Worm (Caenorhabditis elegans) whole organism, mixed stage, embryonic: ENCODE measurements around the gene gtf-2H2C.

Experiments
- mls-2 ChIP-seq: sonication (generic microtip); optimal IDR thresholded peaks from 2 replicates; lab custom pipeline; 2016; ENCODE audit warnings: mild to moderate bottlenecking, missing genetic modification characterization, moderate library complexity, missing compliant biosample characterization
- unc-62 ChIP-seq: fragments of 150-350 bp; optimal IDR thresholded peaks from 2 replicates; lab custom pipeline; 2014; ENCODE audit warnings: missing biosample characterization, missing genetic modification reagents, missing genetic modification characterization
- zip-8 ChIP-seq: fragments of 150-350 bp; optimal IDR thresholded peaks from 2 replicates; lab custom pipeline; 2014; ENCODE audit warnings: missing biosample characterization, missing genetic modification characterization

DNA sequence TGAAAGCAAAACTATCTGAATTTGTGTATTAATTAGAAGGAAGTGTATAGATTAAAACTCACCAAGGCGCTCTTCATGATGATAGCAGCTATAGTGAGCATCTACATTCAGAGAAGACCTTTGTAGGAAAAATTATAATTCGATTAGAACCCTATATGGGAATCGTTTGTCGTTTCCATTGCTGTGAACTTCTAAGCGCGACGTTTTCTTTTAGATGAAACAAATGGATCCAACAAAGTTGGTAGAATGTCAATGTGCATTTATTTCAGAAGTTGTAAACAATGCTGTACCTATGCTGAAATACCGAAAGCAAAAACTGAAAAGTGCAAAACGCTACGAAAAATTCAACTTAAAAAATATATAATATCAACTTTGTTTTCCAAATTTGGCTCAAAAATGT is 34.6 kb downstream of the gtf-2H2C start, which contains the start of gene T16G12.10:
- TF ChIP-seq unc-62 (GFP tag; lab: Kevin White, UChicago) (no peak), zip-8 (no peak), mls-2 (no peak)
